Fruit fly (Drosophila melanogaster) whole organism, embryonic: ENCODE measurements around the gene AP-2alpha.

ENCODE experiments used
- B-H1 ChIP-seq: fragments of 200-800 bp; sonication (Bioruptor generic); IDR thresholded peaks from 3 replicates; pipeline ENCODE4 v1.3.6; 2022; ENCODE audit warnings: missing biosample characterization, missing genetic modification characterization
- B-H2 ChIP-seq: fragments of 200-800 bp; sonication (Bioruptor generic); optimal IDR thresholded peaks from 2 replicates; lab custom pipeline; 2018; ENCODE audit warnings: missing biosample characterization, mild to moderate bottlenecking, missing genetic modification characterization
- Blimp-1 ChIP-seq: fragments of 200-800 bp; sonication (Bioruptor generic); optimal IDR thresholded peaks from 3 replicates; lab custom pipeline; 2018; ENCODE audit warnings: missing biosample characterization, missing genetic modification characterization, mild to moderate bottlenecking, moderate library complexity, missing genetic modification reagents
- CG10543 ChIP-seq: fragments of 200-800 bp; sonication (Bioruptor generic); optimal IDR thresholded peaks from 3 replicates; lab custom pipeline; 2017; ENCODE audit warnings: missing biosample characterization, mild to moderate bottlenecking, missing genetic modification characterization, moderate library complexity
- CG12071 ChIP-seq: fragments of 200-800 bp; sonication (Bioruptor generic); optimal IDR thresholded peaks from 3 replicates; lab custom pipeline; 2018; ENCODE audit warnings: missing biosample characterization, mild to moderate bottlenecking, missing genetic modification characterization
- CG12659 ChIP-seq: fragments of 200-800 bp; sonication (Bioruptor generic); optimal IDR thresholded peaks from 3 replicates; lab custom pipeline; 2017; ENCODE audit warnings: mild to moderate bottlenecking, missing biosample characterization, missing genetic modification reagents, missing genetic modification characterization
- CG13424 ChIP-seq: fragments of 200-800 bp; sonication (Bioruptor generic); optimal IDR thresholded peaks from 2 replicates; lab custom pipeline; 2019; ENCODE audit warnings: missing biosample characterization, mild to moderate bottlenecking, missing genetic modification characterization, moderate library complexity
- CG13624 ChIP-seq: fragments of 200-800 bp; sonication (Bioruptor generic); optimal IDR thresholded peaks from 2 replicates; lab custom pipeline; 2016; ENCODE audit warnings: missing biosample characterization, missing genetic modification characterization
- CG15073 ChIP-seq: fragments of 200-800 bp; sonication (Bioruptor generic); optimal IDR thresholded peaks from 2 replicates; lab custom pipeline; 2016; ENCODE audit warnings: missing biosample characterization, missing genetic modification characterization
- CG31365 ChIP-seq: fragments of 200-800 bp; sonication (Bioruptor generic); optimal IDR thresholded peaks from 2 replicates; lab custom pipeline; 2018; ENCODE audit warnings: missing biosample characterization, mild to moderate bottlenecking, missing genetic modification characterization
- CG32772 ChIP-seq: fragments of 200-800 bp; sonication (Bioruptor generic); IDR thresholded peaks from 2 replicates; pipeline ENCODE4 v1.3.6; 2022; ENCODE audit warnings: missing biosample characterization, missing genetic modification characterization
- CG6654 ChIP-seq: fragments of 200-800 bp; sonication (Bioruptor generic); optimal IDR thresholded peaks from 2 replicates; lab custom pipeline; 2017; ENCODE audit warnings: missing biosample characterization, mild to moderate bottlenecking, missing genetic modification characterization
- CG7928 ChIP-seq: fragments of 200-800 bp; sonication (Bioruptor generic); optimal IDR thresholded peaks from 2 replicates; lab custom pipeline; 2017; ENCODE audit warnings: missing biosample characterization, mild to moderate bottlenecking, missing genetic modification characterization
- CG8290 ChIP-seq, 3 experiments: fragments of 200-800 bp; sonication (Bioruptor generic); optimal IDR thresholded peaks; 2 replicates each; lab custom pipeline; 2016 to 2019; ENCODE audit warnings: missing biosample characterization in 3 of 3, missing genetic modification characterization in 3 of 3, mild to moderate bottlenecking in 2 of 3, moderate library complexity in 1 of 3
- CG8388 ChIP-seq: fragments of 200-800 bp; sonication (Bioruptor generic); optimal IDR thresholded peaks from 2 replicates; lab custom pipeline; 2019; ENCODE audit warnings: missing biosample characterization, mild to moderate bottlenecking, missing genetic modification characterization, moderate library complexity
- CG9797 ChIP-seq: fragments of 200-800 bp; sonication (Bioruptor generic); optimal IDR thresholded peaks from 3 replicates; lab custom pipeline; 2018; ENCODE audit warnings: missing biosample characterization, mild to moderate bottlenecking, missing genetic modification characterization
- Dll ChIP-seq: fragments of 200-800 bp; sonication (Bioruptor generic); IDR thresholded peaks from 4 replicates; pipeline ENCODE4 v1.3.6; 2022; ENCODE audit warnings: missing biosample characterization, missing genetic modification characterization; ENCODE audit not compliant: partially characterized antibody
- E2f1 ChIP-seq: fragments of 200-800 bp; sonication (Bioruptor generic); IDR thresholded peaks from 2 replicates; pipeline ENCODE4 v1.3.6; 2022; ENCODE audit warnings: missing biosample characterization, missing genetic modification characterization
- Ets97D ChIP-seq: fragments of 200-800 bp; sonication (Bioruptor generic); optimal IDR thresholded peaks from 3 replicates; lab custom pipeline; 2016; ENCODE audit warnings: missing biosample characterization, missing genetic modification characterization
- H2.0 ChIP-seq: fragments of 200-800 bp; sonication (Bioruptor generic); IDR thresholded peaks from 2 replicates; pipeline ENCODE4 v1.3.6; 2022; ENCODE audit warnings: missing biosample characterization, missing genetic modification characterization
- HmgZ ChIP-seq: fragments of 200-800 bp; sonication (Bioruptor generic); optimal IDR thresholded peaks from 2 replicates; lab custom pipeline; 2018; ENCODE audit warnings: missing biosample characterization, mild to moderate bottlenecking, missing genetic modification characterization
- Hmr ChIP-seq: fragments of 200-800 bp; sonication (Bioruptor generic); optimal IDR thresholded peaks from 3 replicates; lab custom pipeline; 2017; ENCODE audit warnings: mild to moderate bottlenecking, missing biosample characterization, missing genetic modification reagents, missing genetic modification characterization
- Jarid2 ChIP-seq: fragments of 200-800 bp; sonication (Bioruptor generic); optimal IDR thresholded peaks from 3 replicates; lab custom pipeline; 2017; ENCODE audit warnings: mild to moderate bottlenecking, missing biosample characterization, missing genetic modification reagents, missing genetic modification characterization
- Lhr ChIP-seq: fragments of 200-800 bp; sonication (Bioruptor generic); optimal IDR thresholded peaks from 3 replicates; lab custom pipeline; 2017; ENCODE audit warnings: mild to moderate bottlenecking, missing biosample characterization, missing genetic modification reagents, missing genetic modification characterization
- Lpt ChIP-seq: fragments of >200 bp; optimal IDR thresholded peaks from 2 replicates; lab custom pipeline; 2018; ENCODE audit warnings: missing biosample characterization, missing genetic modification characterization
- Ravus ChIP-seq: fragments of 200-800 bp; sonication (Bioruptor generic); IDR thresholded peaks from 2 replicates; pipeline ENCODE4 v1.3.6; 2022; ENCODE audit warnings: missing biosample characterization, missing genetic modification characterization
- Sry-β ChIP-seq: fragments of 200-800 bp; sonication (Bioruptor generic); optimal IDR thresholded peaks from 2 replicates; lab custom pipeline; 2018; ENCODE audit warnings: missing biosample characterization, mild to moderate bottlenecking, missing genetic modification characterization, moderate library complexity
- ara ChIP-seq: fragments of 200-800 bp; sonication (Bioruptor generic); IDR thresholded peaks from 2 replicates; pipeline ENCODE4 v1.3.6; 2022; ENCODE audit warnings: missing biosample characterization, missing genetic modification characterization
- bowl ChIP-seq: fragments of 200-800 bp; sonication (Bioruptor generic); IDR thresholded peaks from 2 replicates; pipeline ENCODE4 v1.3.6; 2022; ENCODE audit warnings: missing biosample characterization, missing genetic modification characterization
- cato ChIP-seq: fragments of 200-800 bp; sonication (Bioruptor generic); optimal IDR thresholded peaks from 2 replicates; lab custom pipeline; 2016; ENCODE audit warnings: missing biosample characterization, missing genetic modification characterization, borderline replicate concordance
- chif ChIP-seq, 2 experiments: fragments of 200-800 bp; sonication (Bioruptor generic); optimal IDR thresholded peaks; 3 replicates each; lab custom pipeline; 2016; ENCODE audit warnings: missing biosample characterization in 2 of 2, missing genetic modification characterization in 2 of 2
- chm ChIP-seq: fragments of 200-800 bp; sonication (Bioruptor generic); IDR thresholded peaks from 2 replicates; pipeline ENCODE4 v1.3.6; 2022; ENCODE audit warnings: missing biosample characterization, missing genetic modification characterization
- chn ChIP-seq: fragments of 200-800 bp; sonication (Bioruptor generic); optimal IDR thresholded peaks from 2 replicates; lab custom pipeline; 2016; ENCODE audit warnings: missing biosample characterization, missing genetic modification characterization
- crp ChIP-seq, 2 experiments: fragments of 200-800 bp; sonication (Bioruptor generic); optimal IDR thresholded peaks; 2 replicates in 1 of 2; 3 replicates in 1 of 2; lab custom pipeline; 2017; ENCODE audit warnings: missing biosample characterization in 2 of 2, missing genetic modification characterization in 2 of 2, mild to moderate bottlenecking in 1 of 2, moderate library complexity in 1 of 2
- dpn ChIP-seq, 2 experiments: fragments of 200-800 bp; sonication (Bioruptor generic); optimal IDR thresholded peaks; 3 replicates each; lab custom pipeline; 2016; ENCODE audit warnings: missing biosample characterization in 2 of 2, missing genetic modification characterization in 2 of 2
- exex ChIP-seq: fragments of 200-800 bp; sonication (Bioruptor generic); optimal IDR thresholded peaks from 4 replicates; lab custom pipeline; 2018; ENCODE audit warnings: missing biosample characterization, mild to moderate bottlenecking, missing genetic modification characterization, moderate library complexity
- fd102C ChIP-seq: fragments of 200-800 bp; sonication (Bioruptor generic); optimal IDR thresholded peaks from 2 replicates; lab custom pipeline; 2018; ENCODE audit warnings: missing biosample characterization, mild to moderate bottlenecking, missing genetic modification characterization, moderate library complexity
- gfzf ChIP-seq: fragments of 200-800 bp; sonication (Bioruptor generic); optimal IDR thresholded peaks from 2 replicates; lab custom pipeline; 2016; ENCODE audit warnings: missing biosample characterization, mild to moderate bottlenecking, missing genetic modification characterization, moderate library complexity
- grau ChIP-seq: fragments of 200-800 bp; optimal IDR thresholded peaks from 3 replicates; lab custom pipeline; 2019; ENCODE audit warnings: missing biosample characterization, mild to moderate bottlenecking, missing genetic modification characterization, moderate library complexity
- gro ChIP-seq: fragments of 200-800 bp; sonication (Bioruptor generic); optimal IDR thresholded peaks from 2 replicates; lab custom pipeline; 2016; ENCODE audit warnings: missing biosample characterization, missing genetic modification characterization
- mirr ChIP-seq: fragments of 200-800 bp; sonication (Bioruptor generic); optimal IDR thresholded peaks from 3 replicates; lab custom pipeline; 2018; ENCODE audit warnings: missing biosample characterization, mild to moderate bottlenecking, missing genetic modification characterization
- pb ChIP-seq: fragments of 200-800 bp; sonication (Bioruptor generic); optimal IDR thresholded peaks from 3 replicates; lab custom pipeline; 2016; ENCODE audit warnings: missing biosample characterization, missing genetic modification characterization
- phol ChIP-seq: fragments of 200-800 bp; sonication (Bioruptor generic); optimal IDR thresholded peaks from 3 replicates; lab custom pipeline; 2018; ENCODE audit warnings: missing biosample characterization, mild to moderate bottlenecking, missing genetic modification characterization, moderate library complexity
- sisA ChIP-seq: fragments of 200-800 bp; sonication (Bioruptor generic); IDR thresholded peaks from 2 replicates; pipeline ENCODE4 v1.3.6; 2022; ENCODE audit warnings: missing biosample characterization, missing genetic modification characterization
- sna ChIP-seq: fragments of 200-800 bp; sonication (Bioruptor generic); IDR thresholded peaks from 2 replicates; pipeline ENCODE4 v1.3.6; 2022; ENCODE audit warnings: missing biosample characterization, missing genetic modification characterization; ENCODE audit not compliant: partially characterized antibody
- sug ChIP-seq: fragments of 200-800 bp; optimal IDR thresholded peaks from 2 replicates; lab custom pipeline; 2019; ENCODE audit warnings: missing biosample characterization, mild to moderate bottlenecking, missing genetic modification characterization, moderate library complexity
- trh ChIP-seq: fragments of 200-800 bp; sonication (Bioruptor generic); optimal IDR thresholded peaks from 2 replicates; lab custom pipeline; 2016; ENCODE audit warnings: missing biosample characterization, missing genetic modification characterization
- usp ChIP-seq: fragments of >200 bp; optimal IDR thresholded peaks from 2 replicates; lab custom pipeline; 2017; ENCODE audit warnings: missing biosample characterization, missing genetic modification characterization

The AP-2alpha gene

DNA sequence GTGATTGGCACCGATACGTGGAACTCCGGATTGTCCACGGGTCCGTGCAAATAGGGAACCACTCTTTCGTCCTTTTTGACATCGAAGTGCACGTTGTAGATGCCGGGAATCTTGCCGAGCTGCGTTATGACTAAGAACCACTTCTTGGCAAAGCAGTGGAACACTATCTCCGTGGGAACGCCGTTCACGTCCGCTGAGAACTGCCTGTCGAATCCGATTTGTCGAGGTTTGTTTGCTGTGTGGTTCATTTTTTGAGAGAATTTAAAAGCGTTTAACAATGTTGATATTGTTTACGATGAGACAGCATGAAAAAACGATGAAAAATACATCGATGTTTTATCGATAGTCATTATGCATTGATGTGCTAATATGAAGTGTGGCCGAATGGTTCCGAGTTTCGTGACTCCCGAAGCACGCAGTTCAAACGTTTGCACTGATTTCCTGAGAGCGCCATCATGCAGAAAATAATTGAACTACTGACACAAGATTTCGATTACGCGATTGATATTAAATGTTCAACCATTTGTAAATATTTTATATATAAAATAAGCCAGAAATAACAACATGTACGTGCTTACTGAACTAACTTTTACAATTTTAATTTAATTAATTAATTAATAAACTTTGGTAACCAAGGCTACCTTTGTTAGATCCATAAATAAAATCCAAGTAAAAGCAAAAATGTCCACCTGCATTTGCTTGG, 6.7 kb upstream of the AP-2alpha start, which contains the start of the genes CG11885 and CG13692 (continued):
- TF ChIP-seq sna (GFP tag; lab: Robert Waterston, UW): peak; percentile 99
- TF ChIP-seq CG8290 (GFP tag; optimal IDR thresholded peaks at IDR 0.05; lab: Kevin White, UChicago): peak; percentile 93
- TF ChIP-seq CG8290 (tag; optimal IDR thresholded peaks at IDR 0.05; lab: Kevin White, UChicago): peak in 1 of 2 experiments; percentile 88
- TF ChIP-seq grau (tag; lab: Kevin White, UChicago): peak; percentile 57
- no peak for TF ChIP-seq bowl (GFP tag; lab: Robert Waterston, UW)
- peak; percentile 71 for TF ChIP-seq Hmr (GFP tag; lab: Kevin White, UChicago)
- no peak for TF ChIP-seq chn (GFP tag; lab: Kevin White, UChicago)
- TF ChIP-seq E2f1 (GFP tag; lab: Robert Waterston, UW): no peak
- TF ChIP-seq CG12071: no peak
- peak; percentile 71 for TF ChIP-seq mirr
- no peak for TF ChIP-seq CG10543 (GFP tag; lab: Kevin White, UChicago)
- peak; percentile 65 for TF ChIP-seq CG13624
- no peak for TF ChIP-seq pb
- TF ChIP-seq CG32772: no peak
- TF ChIP-seq Ravus (GFP tag; lab: Robert Waterston, UW): no peak
- peak; percentile 38 for TF ChIP-seq Sry-β
- TF ChIP-seq ara (GFP tag; lab: Robert Waterston, UW): no peak
- TF ChIP-seq Jarid2 (GFP tag; lab: Kevin White, UChicago): no peak
- TF ChIP-seq Lhr (GFP tag; lab: Kevin White, UChicago): peak; percentile 70
- TF ChIP-seq HmgZ (tag; lab: Kevin White, UChicago): peak; percentile 83
- TF ChIP-seq CG31365: peak; percentile 4
- TF ChIP-seq Blimp-1 (GFP tag; lab: Kevin White, UChicago): no peak
- TF ChIP-seq fd102C (GFP tag; lab: Kevin White, UChicago): no peak
- TF ChIP-seq CG8388: no peak
- peak; percentile 65 for TF ChIP-seq exex
- TF ChIP-seq dpn (GFP tag; optimal IDR thresholded peaks at IDR 0.05; lab: Kevin White, UChicago): peak; percentile 37 to 39
- TF ChIP-seq sisA: no peak
- peak; percentile 75 for TF ChIP-seq B-H2 (GFP tag; lab: Kevin White, UChicago)
- TF ChIP-seq Ets97D: peak; percentile 94
- TF ChIP-seq cato (GFP tag; lab: Kevin White, UChicago): no peak
- no peak for TF ChIP-seq Lpt
- peak; percentile 79 for TF ChIP-seq gfzf (GFP tag; lab: Kevin White, UChicago)
- TF ChIP-seq CG13424: peak; percentile 39
- TF ChIP-seq usp (GFP tag; lab: Kevin White, UChicago): no peak
- TF ChIP-seq chm (GFP tag; lab: Robert Waterston, UW): peak; percentile 22; the same call in 1 of the 2 replicates
- TF ChIP-seq CG9797: peak; percentile 92
- TF ChIP-seq chif (GFP tag; optimal IDR thresholded peaks at IDR 0.05; lab: Kevin White, UChicago): no peak
- no peak for TF ChIP-seq CG6654 (GFP tag; lab: Kevin White, UChicago)
- TF ChIP-seq trh (GFP tag; lab: Kevin White, UChicago): no peak
- peak in 1 of 2 experiments; percentile 9 for TF ChIP-seq crp (GFP tag; optimal IDR thresholded peaks at IDR 0.05; lab: Kevin White, UChicago)
- TF ChIP-seq B-H1 (GFP tag; lab: Robert Waterston, UW): no peak
- peak; percentile 56 for TF ChIP-seq gro (GFP tag; lab: Kevin White, UChicago)
- TF ChIP-seq CG15073: no peak
- peak; percentile 62 for TF ChIP-seq sug (tag; lab: Kevin White, UChicago)
- peak; percentile 88 for TF ChIP-seq CG12659
- TF ChIP-seq phol (tag; lab: Kevin White, UChicago): peak; percentile 69
- peak; percentile 2 for TF ChIP-seq CG7928 (GFP tag; lab: Kevin White, UChicago)
- no peak for TF ChIP-seq H2.0 (GFP tag; lab: Robert Waterston, UW)
- peak; percentile 98 for TF ChIP-seq Dll
